Worm (Caenorhabditis elegans) whole organism, L2 larva: ENCODE data around the gene H28G03.2.

Source experiments
- aly-2 ChIP-seq: fragments of 150-350 bp; optimal IDR thresholded peaks from 2 replicates; lab custom pipeline; 2014; ENCODE audit warnings: missing biosample characterization, missing genetic modification characterization
- ceh-16 ChIP-seq: fragments of 150-350 bp; optimal IDR thresholded peaks from 2 replicates; lab custom pipeline; 2014; ENCODE audit warnings: missing biosample characterization, missing genetic modification characterization
- nhr-25 ChIP-seq: fragments of 150-350 bp; sonication (generic microtip); optimal IDR thresholded peaks from 3 replicates; lab custom pipeline; 2014; ENCODE audit warnings: missing biosample characterization, missing genetic modification characterization
- unc-62 ChIP-seq: fragments of 150-350 bp; optimal IDR thresholded peaks from 2 replicates; lab custom pipeline; 2014; ENCODE audit warnings: missing biosample characterization, missing genetic modification reagents, missing genetic modification characterization

DNA sequence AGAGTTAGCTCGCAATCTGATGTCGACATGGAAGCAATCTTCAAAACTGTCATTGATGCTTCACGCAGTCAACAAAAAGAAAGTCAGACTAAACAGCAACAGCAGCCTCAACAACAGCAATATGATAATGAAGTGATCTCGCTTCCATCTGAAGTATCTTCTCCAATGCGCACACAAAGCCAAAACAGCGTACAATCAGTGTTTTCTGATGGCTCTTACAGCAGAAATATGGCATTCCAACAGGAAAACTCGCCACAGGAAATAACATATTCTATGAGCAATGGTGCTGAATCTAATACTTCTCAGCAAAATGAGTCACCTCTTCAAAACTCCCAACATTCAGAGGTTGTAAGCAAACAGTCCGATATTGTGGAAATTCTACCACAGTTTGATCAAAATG is 2.6 kb upstream of the H28G03.2 start:
- TF ChIP-seq unc-62 (GFP tag; lab: Kevin White, UChicago), result no peak
- TF ChIP-seq ceh-16 (tag; lab: Kevin White, UChicago), result no peak
- TF ChIP-seq nhr-25 (tag; lab: Kevin White, UChicago), result no peak
- no peak for TF ChIP-seq aly-2 (tag; lab: Kevin White, UChicago)
